ENCODE assay signal across 4 worm cellular contexts in the genomic region with DNA sequence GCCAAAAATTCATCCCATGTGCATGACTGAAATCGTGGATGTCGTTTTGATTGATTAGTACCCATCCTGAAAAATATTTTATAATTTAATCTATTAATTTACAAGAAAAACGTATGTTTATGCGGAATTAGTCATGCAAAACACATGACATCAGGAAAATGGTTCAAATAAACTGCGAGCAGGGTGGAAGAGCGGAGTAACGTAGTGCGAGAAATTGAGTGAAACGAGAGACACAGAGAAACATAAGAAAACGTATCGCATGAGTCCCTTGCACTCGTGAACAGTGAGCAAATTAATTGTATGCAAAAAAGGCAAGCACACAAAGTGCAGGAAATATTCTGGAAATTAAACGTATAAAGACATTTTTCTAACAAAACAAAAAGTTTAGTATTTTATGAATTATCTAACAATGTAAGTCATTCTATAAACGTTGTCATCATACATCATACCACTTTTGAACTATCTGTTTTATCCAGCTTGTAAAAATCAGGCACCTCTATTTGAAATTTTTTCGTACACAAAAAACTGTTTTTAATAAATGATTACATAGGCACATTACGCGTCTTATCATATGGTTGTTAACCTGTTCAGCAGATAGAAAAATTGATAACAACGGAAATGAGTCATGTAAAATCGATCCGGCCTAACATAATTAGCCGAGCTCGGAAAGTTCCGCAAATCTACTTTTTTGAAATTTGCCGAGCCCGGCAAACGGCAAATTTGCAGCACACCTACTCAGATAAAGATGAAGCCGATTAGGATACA.
TF ChIP-seq lines count a peak whose summit lies in the region.

A gene (minus strand): TSS at position 66 of the 765 bp plus-strand sequence.

TF ChIP-seq in whole organism, L2 larva, 48 proteins besides CTCF, POLR2A, EP300 and RAD21 (continues in another document):
- TF ChIP-seq dmd-4 (tag; optimal IDR thresholded peaks at IDR 0.05; lab: Kevin White, UChicago) (no peak), elt-3 (tag; optimal IDR thresholded peaks at IDR 0.05; lab: Kevin White, UChicago) (no peak), elt-1 (tag; optimal IDR thresholded peaks at IDR 0.05; lab: Kevin White, UChicago) (no peak), sma-9 (GFP tag; optimal IDR thresholded peaks at IDR 0.05; lab: Kevin White, UChicago) (no peak), sma-9 (tag; optimal IDR thresholded peaks at IDR 0.05; lab: Kevin White, UChicago) (no peak), alr-1 (tag; optimal IDR thresholded peaks at IDR 0.05; lab: Kevin White, UChicago) (no peak), F13H6.1 (tag; optimal IDR thresholded peaks at IDR 0.05; lab: Kevin White, UChicago) (peak; percentile 3), ztf-1 (GFP tag; conservative IDR thresholded peaks at IDR 0.05; lab: Robert Waterston, UW) (no peak), lin-11 (tag; optimal IDR thresholded peaks at IDR 0.05; lab: Kevin White, UChicago) (peak; percentile 15), mab-5 (tag; optimal IDR thresholded peaks at IDR 0.05; lab: Kevin White, UChicago) (no peak), skn-1 (tag; optimal IDR thresholded peaks at IDR 0.05; lab: Kevin White, UChicago) (no peak), unc-62 (GFP tag; optimal IDR thresholded peaks at IDR 0.05; lab: Kevin White, UChicago) (no peak), Y55F3AM.14 (GFP tag; optimal IDR thresholded peaks at IDR 0.05; lab: Kevin White, UChicago) (no peak), lin-13 (GFP tag; optimal IDR thresholded peaks at IDR 0.05; lab: Kevin White, UChicago) (peak; percentile 7), gmeb-1 (tag; optimal IDR thresholded peaks at IDR 0.05; lab: Kevin White, UChicago) (peak; percentile 34), nhr-11 (tag; optimal IDR thresholded peaks at IDR 0.05; lab: Kevin White, UChicago) (no peak), blmp-1 (tag; optimal IDR thresholded peaks at IDR 0.05; lab: Kevin White, UChicago; ENCODE audit: insufficient read depth) (no peak), egl-27 (tag; optimal IDR thresholded peaks at IDR 0.05; lab: Kevin White, UChicago) (peak; percentile 7), lsy-2 (tag; optimal IDR thresholded peaks at IDR 0.05; lab: Kevin White, UChicago) (peak in 1 of 2 experiments; percentile 70), nhr-237 (tag; optimal IDR thresholded peaks at IDR 0.05; lab: Kevin White, UChicago) (no peak), nhr-77 (tag; optimal IDR thresholded peaks at IDR 0.05; lab: Kevin White, UChicago) (no peak)

TF ChIP-seq in whole organism, L4 larva, 104 proteins besides CTCF, POLR2A, EP300 and RAD21 (continues in another document):
- TF ChIP-seq skn-1 (tag; optimal IDR thresholded peaks at IDR 0.05; lab: Kevin White, UChicago) = no peak
- no peak for TF ChIP-seq daf-8 (GFP tag; IDR thresholded peaks at IDR 0.05; lab: Robert Waterston, UW)
- no peak for TF ChIP-seq daf-16 (GFP tag; optimal IDR thresholded peaks at IDR 0.05; lab: Kevin White, UChicago)
- peak; percentile 44 for TF ChIP-seq daf-16 (tag; optimal IDR thresholded peaks at IDR 0.05; lab: Kevin White, UChicago)
- TF ChIP-seq ctbp-1 (GFP tag; IDR thresholded peaks at IDR 0.05; lab: Robert Waterston, UW) = no peak
- TF ChIP-seq mes-2 (tag; optimal IDR thresholded peaks at IDR 0.05; lab: Kevin White, UChicago; ENCODE audit: poor library complexity, severe bottlenecking) = peak; percentile 60
- no peak for TF ChIP-seq dmd-8 (GFP tag; IDR thresholded peaks at IDR 0.05; lab: Robert Waterston, UW)
- TF ChIP-seq ZK546.5 (tag; optimal IDR thresholded peaks at IDR 0.05; lab: Kevin White, UChicago) = no peak
- TF ChIP-seq ceh-32 (tag; optimal IDR thresholded peaks at IDR 0.05; lab: Kevin White, UChicago; ENCODE audit: poor library complexity) = no peak
- no peak for TF ChIP-seq F37D6.2 (tag; optimal IDR thresholded peaks at IDR 0.05; lab: Kevin White, UChicago)
- TF ChIP-seq egl-43 (GFP tag; IDR thresholded peaks at IDR 0.05; lab: Robert Waterston, UW) = no peak
- peak; percentile 96 for TF ChIP-seq T20F7.1 (GFP tag; optimal IDR thresholded peaks at IDR 0.05; lab: Kevin White, UChicago)
- peak; percentile 37 for TF ChIP-seq pqm-1 (tag; optimal IDR thresholded peaks at IDR 0.05; lab: Kevin White, UChicago)
- TF ChIP-seq jun-1 (tag; optimal IDR thresholded peaks at IDR 0.05; lab: Kevin White, UChicago) = no peak
- no peak for TF ChIP-seq gei-8 (GFP tag; optimal IDR thresholded peaks at IDR 0.05; lab: Kevin White, UChicago)
- peak; percentile 51; the same call in 1 of the 2 replicates for TF ChIP-seq hmg-1.1 (GFP tag; IDR thresholded peaks at IDR 0.05; lab: Robert Waterston, UW)
- TF ChIP-seq nhr-6 (tag; optimal IDR thresholded peaks at IDR 0.05; lab: Kevin White, UChicago) = no peak
- no peak for TF ChIP-seq ZK337.2 (GFP tag; IDR thresholded peaks at IDR 0.05; lab: Robert Waterston, UW)
- no peak for TF ChIP-seq hif-1 (tag; optimal IDR thresholded peaks at IDR 0.05; lab: Kevin White, UChicago)
- TF ChIP-seq dve-1 (tag; optimal IDR thresholded peaks at IDR 0.05; lab: Kevin White, UChicago; ENCODE audit: insufficient read depth) = peak; percentile 24
- no peak for TF ChIP-seq zfp-2 (tag; optimal IDR thresholded peaks at IDR 0.05; lab: Kevin White, UChicago)
- no peak for TF ChIP-seq nhr-237 (tag; optimal IDR thresholded peaks at IDR 0.05; lab: Kevin White, UChicago)

TF ChIP-seq in whole organism, late embryonic, 69 proteins besides CTCF, POLR2A, EP300 and RAD21:
- TF ChIP-seq hlh-30 (tag; optimal IDR thresholded peaks at IDR 0.05; lab: Kevin White, UChicago; ENCODE audit: insufficient read depth) = peak; percentile 87
- no peak for TF ChIP-seq ama-1 (optimal IDR thresholded peaks at IDR 0.05; lab: Kevin White, UChicago)
- TF ChIP-seq nhr-11 (tag; optimal IDR thresholded peaks at IDR 0.05; lab: Kevin White, UChicago) = no peak
- peak; percentile 29 for TF ChIP-seq nfya-1 (tag; optimal IDR thresholded peaks at IDR 0.05; lab: Kevin White, UChicago)
- no peak for TF ChIP-seq pat-9 (tag; optimal IDR thresholded peaks at IDR 0.05; lab: Kevin White, UChicago)
- TF ChIP-seq unc-42 (tag; optimal IDR thresholded peaks at IDR 0.05; lab: Kevin White, UChicago) = peak; percentile 33
- TF ChIP-seq mec-3 (tag; optimal IDR thresholded peaks at IDR 0.05; lab: Kevin White, UChicago; ENCODE audit: borderline replicate concordance) = no peak
- no peak for TF ChIP-seq odd-2 (tag; optimal IDR thresholded peaks at IDR 0.05; lab: Kevin White, UChicago)
- peak; percentile 46 for TF ChIP-seq elt-2 (tag; optimal IDR thresholded peaks at IDR 0.05; lab: Kevin White, UChicago)
- TF ChIP-seq sdc-2 (tag; optimal IDR thresholded peaks at IDR 0.05; lab: Kevin White, UChicago) = no peak
- peak; percentile 22 for TF ChIP-seq tbx-2 (tag; optimal IDR thresholded peaks at IDR 0.05; lab: Kevin White, UChicago)
- no peak for TF ChIP-seq tbx-7 (tag; optimal IDR thresholded peaks at IDR 0.05; lab: Kevin White, UChicago)
- no peak for TF ChIP-seq pha-4 (tag; optimal IDR thresholded peaks at IDR 0.05; lab: Kevin White, UChicago)
- TF ChIP-seq ceh-18 (tag; optimal IDR thresholded peaks at IDR 0.05; lab: Kevin White, UChicago) = no peak
- TF ChIP-seq hlh-8 (tag; optimal IDR thresholded peaks at IDR 0.05; lab: Kevin White, UChicago) = no peak
- no peak for TF ChIP-seq C08G9.2 (tag; optimal IDR thresholded peaks at IDR 0.05; lab: Kevin White, UChicago)
- no peak for TF ChIP-seq nhr-232 (tag; optimal IDR thresholded peaks at IDR 0.05; lab: Kevin White, UChicago)
- no peak for TF ChIP-seq npax-4 (tag; optimal IDR thresholded peaks at IDR 0.05; lab: Kevin White, UChicago)
- no peak for TF ChIP-seq unc-3 (GFP tag; conservative IDR thresholded peaks at IDR 0.05; lab: Robert Waterston, UW)
- TF ChIP-seq unc-3 (tag; optimal IDR thresholded peaks at IDR 0.05; lab: Kevin White, UChicago) = no peak
- peak; percentile 59 for TF ChIP-seq unc-55 (GFP tag; optimal IDR thresholded peaks at IDR 0.05; lab: Kevin White, UChicago)

TF ChIP-seq in whole organism, mixed stage, embryonic, 35 proteins besides CTCF, POLR2A, EP300 and RAD21:
- no peak for TF ChIP-seq sptf-1 (tag; optimal IDR thresholded peaks at IDR 0.05; lab: Kevin White, UChicago)
- no peak for TF ChIP-seq drap-1 (GFP tag; optimal IDR thresholded peaks at IDR 0.05; lab: Kevin White, UChicago)
- TF ChIP-seq elt-1 (tag; optimal IDR thresholded peaks at IDR 0.05; lab: Kevin White, UChicago; ENCODE audit: borderline replicate concordance, insufficient read depth) = no peak
- TF ChIP-seq hlh-1 (tag; optimal IDR thresholded peaks at IDR 0.05; lab: Kevin White, UChicago) = no peak
- TF ChIP-seq flh-1 (GFP tag; optimal IDR thresholded peaks at IDR 0.05; lab: Kevin White, UChicago) = no peak
- TF ChIP-seq unc-120 (tag; optimal IDR thresholded peaks at IDR 0.05; lab: Kevin White, UChicago; ENCODE audit: poor library complexity, severe bottlenecking) = no peak
- TF ChIP-seq mls-2 (tag; optimal IDR thresholded peaks at IDR 0.05; lab: Kevin White, UChicago) = no peak
- no peak for TF ChIP-seq blmp-1 (tag; optimal IDR thresholded peaks at IDR 0.05; lab: Kevin White, UChicago)
- TF ChIP-seq snpc-4 (tag; optimal IDR thresholded peaks at IDR 0.05; lab: Kevin White, UChicago) = no peak
- TF ChIP-seq ceh-39 (tag; optimal IDR thresholded peaks at IDR 0.05; lab: Kevin White, UChicago) = no peak
- TF ChIP-seq ceh-43 (GFP tag; optimal IDR thresholded peaks at IDR 0.05; lab: Kevin White, UChicago) = no peak
- no peak for TF ChIP-seq zip-8 (tag; optimal IDR thresholded peaks at IDR 0.05; lab: Kevin White, UChicago)
- peak; percentile 30 for TF ChIP-seq ces-1 (GFP tag; optimal IDR thresholded peaks at IDR 0.05; lab: Kevin White, UChicago)
- TF ChIP-seq lin-13 (tag; optimal IDR thresholded peaks at IDR 0.05; lab: Kevin White, UChicago) = peak; percentile 15
- TF ChIP-seq ceh-83 (GFP tag; optimal IDR thresholded peaks at IDR 0.05; lab: Kevin White, UChicago) = no peak
- TF ChIP-seq bed-3 (GFP tag; optimal IDR thresholded peaks at IDR 0.05; lab: Kevin White, UChicago) = no peak
- no peak for TF ChIP-seq nhr-76 (tag; optimal IDR thresholded peaks at IDR 0.05; lab: Kevin White, UChicago)
- no peak for TF ChIP-seq unc-39 (tag; optimal IDR thresholded peaks at IDR 0.05; lab: Kevin White, UChicago)
- no peak for TF ChIP-seq lin-32 (GFP tag; optimal IDR thresholded peaks at IDR 0.05; lab: Kevin White, UChicago)
- peak; percentile 33 for TF ChIP-seq mep-1 (tag; optimal IDR thresholded peaks at IDR 0.05; lab: Kevin White, UChicago)
- no peak for TF ChIP-seq lsy-2 (tag; optimal IDR thresholded peaks at IDR 0.05; lab: Kevin White, UChicago)
- peak; percentile 14 for TF ChIP-seq unc-62 (GFP tag; optimal IDR thresholded peaks at IDR 0.05; lab: Kevin White, UChicago)
